Worm (Caenorhabditis elegans): ENCODE measurements around the gene gst-14.
"Not testable (repeated sequence)": the region's sequence is repeated elsewhere in the genome, so short reads cannot be mapped to it uniquely, and the experiment has no call there.

ce11 chrII:13658424-13658823, 42.5 kb upstream of the gst-14 start:
- TF ChIP-seq F23B12.7 (tag; optimal IDR thresholded peaks at IDR 0.05; ENCODE audit: insufficient read depth); efl-1 (GFP tag; optimal IDR thresholded peaks at IDR 0.05); lag-1 (GFP tag; IDR thresholded peaks at IDR 0.05); unc-130 (GFP tag; optimal IDR thresholded peaks at IDR 0.05); zim-3 (tag; optimal IDR thresholded peaks at IDR 0.05); athp-1 (tag; optimal IDR thresholded peaks at IDR 0.05); snpc-4 (GFP tag; optimal IDR thresholded peaks at IDR 0.05); snpc-4 (tag; optimal IDR thresholded peaks at IDR 0.05); rcor-1 (GFP tag; IDR thresholded peaks at IDR 0.05); mel-28 (tag; optimal IDR thresholded peaks at IDR 0.05; ENCODE audit: borderline replicate concordance); F57A8.1 (GFP tag; optimal IDR thresholded peaks at IDR 0.05); ceh-79 (tag; optimal IDR thresholded peaks at IDR 0.05); dpl-1 (GFP tag; optimal IDR thresholded peaks at IDR 0.05): not testable (repeated sequence)
- TF ChIP-seq hmg-1.2 (GFP tag; IDR thresholded peaks at IDR 0.05): peak; percentile 56

All from whole organism, young adult.